Fruit fly (Drosophila melanogaster): ENCODE data around the gene SmydA-8.

Gene SmydA-8

DNA sequence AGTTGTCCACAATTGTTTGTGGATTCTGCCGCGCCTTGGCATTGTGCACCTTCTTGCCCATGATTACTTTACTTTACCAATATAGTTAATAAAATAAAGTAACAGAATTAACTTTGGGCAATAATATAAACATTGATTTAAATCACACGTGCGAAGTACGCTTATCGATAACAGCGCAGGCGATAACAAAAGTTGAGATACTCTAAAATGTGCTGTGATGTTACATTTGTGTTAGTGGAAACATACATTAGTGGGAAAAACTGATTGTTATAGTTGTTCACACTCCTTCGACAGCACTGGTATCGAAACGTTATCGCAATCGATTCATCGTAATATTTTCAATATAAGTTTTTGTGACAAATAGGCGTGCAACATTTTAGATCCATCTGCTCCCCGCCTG lies 28.2 kb upstream of the SmydA-8 start, which contains the start of gene kz (continued):
- TF ChIP-seq Dll (GFP tag; IDR thresholded peaks at IDR 0.05; ENCODE audit: partially characterized antibody) (peak; percentile 77), CG3065 (GFP tag; optimal IDR thresholded peaks at IDR 0.05) (no peak), ind (GFP tag; optimal IDR thresholded peaks at IDR 0.05) (no peak), Fer3 (tag; optimal IDR thresholded peaks at IDR 0.05) (no peak), CG7987 (GFP tag; optimal IDR thresholded peaks at IDR 0.05) (no peak), CG14441 (GFP tag; IDR thresholded peaks at IDR 0.05) (no peak), lab (GFP tag; optimal IDR thresholded peaks at IDR 0.05) (no peak), Neu2 (GFP tag; optimal IDR thresholded peaks at IDR 0.05; ENCODE audit: borderline replicate concordance) (no peak), repo (GFP tag; optimal IDR thresholded peaks at IDR 0.05) (no peak), CG2712 (tag; optimal IDR thresholded peaks at IDR 0.05) (no peak), CG18764 (GFP tag; optimal IDR thresholded peaks at IDR 0.05) (no peak), dmrt99B (tag; optimal IDR thresholded peaks at IDR 0.05) (no peak), CG15269 (tag; optimal IDR thresholded peaks at IDR 0.05) (no peak), Hey (tag; optimal IDR thresholded peaks at IDR 0.05) (no peak), D19B (GFP tag; optimal IDR thresholded peaks at IDR 0.05) (no peak), Meics (GFP tag; optimal IDR thresholded peaks at IDR 0.05) (no peak), Trl (optimal IDR thresholded peaks at IDR 0.05) (no peak), Trl (GFP tag; optimal IDR thresholded peaks at IDR 0.05) (no peak), Bteb2 (GFP tag; optimal IDR thresholded peaks at IDR 0.05) (no peak), CG15479 (GFP tag; optimal IDR thresholded peaks at IDR 0.05) (no peak), her (GFP tag; optimal IDR thresholded peaks at IDR 0.05) (no peak), CG11085 (GFP tag; IDR thresholded peaks at IDR 0.05) (no peak), CG34224 (GFP tag; IDR thresholded peaks at IDR 0.05; ENCODE audit: partially characterized antibody) (peak; percentile 94), Asciz (GFP tag; optimal IDR thresholded peaks at IDR 0.05) (no peak), CG2129 (GFP tag; IDR thresholded peaks at IDR 0.05; ENCODE audit: partially characterized antibody) (0 out of 2 replicates have a peak, but pooled peaks have one; percentile 21), Sox102F (GFP tag; optimal IDR thresholded peaks at IDR 0.05) (no peak), tll (GFP tag; optimal IDR thresholded peaks at IDR 0.05) (no peak), PHDP (tag; optimal IDR thresholded peaks at IDR 0.05) (no peak), CG14710 (tag; optimal IDR thresholded peaks at IDR 0.05) (peak; percentile 67), grau (tag; optimal IDR thresholded peaks at IDR 0.05) (no peak), CG16863 (GFP tag; optimal IDR thresholded peaks at IDR 0.05) (no peak), org-1 (GFP tag; optimal IDR thresholded peaks at IDR 0.05) (no peak), Ssrp (tag; optimal IDR thresholded peaks at IDR 0.05) (no peak), CG2875 (GFP tag; optimal IDR thresholded peaks at IDR 0.05) (no peak), tna (GFP tag; IDR thresholded peaks at IDR 0.05; ENCODE audit: partially characterized antibody) (peak; percentile 99), jing (GFP tag; optimal IDR thresholded peaks at IDR 0.05) (no peak), nom (GFP tag; optimal IDR thresholded peaks at IDR 0.05) (no peak), Ada2b (GFP tag; IDR thresholded peaks at IDR 0.05) (no peak), CG42726 (GFP tag; IDR thresholded peaks at IDR 0.05; ENCODE audit: partially characterized antibody) (peak; percentile 84; the same call in 1 of the 2 replicates), CG6689 (GFP tag; IDR thresholded peaks at IDR 0.05) (no peak), CG4707 (GFP tag; optimal IDR thresholded peaks at IDR 0.05) (no peak), pum (GFP tag; optimal IDR thresholded peaks at IDR 0.05) (no peak), CG8478 (optimal IDR thresholded peaks at IDR 0.05) (no peak), CG33213 (GFP tag; optimal IDR thresholded peaks at IDR 0.05) (no peak), CG1792 (GFP tag; optimal IDR thresholded peaks at IDR 0.05) (no peak), CG12071 (GFP tag; optimal IDR thresholded peaks at IDR 0.05) (no peak), CG10274 (GFP tag; optimal IDR thresholded peaks at IDR 0.05) (no peak), CG4617 (GFP tag; optimal IDR thresholded peaks at IDR 0.05; ENCODE audit: borderline replicate concordance) (peak; percentile 68), Xrp1 (GFP tag; IDR thresholded peaks at IDR 0.05) (no peak), CG10147 (GFP tag; optimal IDR thresholded peaks at IDR 0.05) (no peak), nau (GFP tag; optimal IDR thresholded peaks at IDR 0.05) (no peak)
